Fruit fly (Drosophila melanogaster): Measurements from ENCODE around the gene CG7884.

CG7884 gene

DNA sequence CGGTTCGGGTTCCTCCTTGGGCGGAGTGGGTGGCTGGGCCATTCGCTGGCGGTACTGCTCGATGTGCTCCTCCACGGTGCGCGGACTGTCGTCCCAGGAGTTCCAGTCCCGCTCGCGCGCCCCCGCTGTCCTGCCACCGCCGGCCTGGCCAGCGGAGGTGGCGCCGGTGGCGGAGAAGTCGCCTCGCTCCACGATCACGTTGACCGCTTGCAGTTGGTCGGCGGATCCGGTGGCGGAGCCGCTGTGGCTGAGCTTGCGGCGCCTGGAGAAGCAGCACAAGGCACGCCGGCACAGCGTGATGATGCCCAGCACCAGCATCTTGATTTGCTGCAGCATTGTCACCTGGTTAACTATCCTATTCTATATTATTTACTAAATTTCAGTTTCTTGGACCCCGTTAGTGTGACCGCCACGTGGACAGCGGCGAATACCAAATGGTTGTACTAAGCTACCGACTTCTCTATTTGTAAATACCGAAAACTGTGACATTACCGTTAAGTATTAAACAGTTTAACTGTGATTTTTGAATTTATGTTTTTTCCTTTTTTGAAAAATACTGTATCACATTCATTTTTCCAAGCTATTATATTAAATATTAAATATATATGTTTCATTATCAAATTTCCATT, 56.2 kb downstream of the CG7884 start, which contains the start of the genes CG32537 and CG32536:
TSS of gene CG32537 (minus strand) at position 51 of the 629 bp plus-strand sequence.
TSS of gene CG32536 (minus strand) at position 410 of the 629 bp plus-strand sequence.
- no peak for TF ChIP-seq CG17385 (GFP tag; optimal IDR thresholded peaks at IDR 0.05)
- peak; percentile 1 for TF ChIP-seq CG2712 (tag; optimal IDR thresholded peaks at IDR 0.05)
- TF ChIP-seq dysf (GFP tag; IDR thresholded peaks at IDR 0.05), result no peak
- TF ChIP-seq Fer1 (GFP tag; optimal IDR thresholded peaks at IDR 0.05), result no peak
- TF ChIP-seq CG17361 (GFP tag; IDR thresholded peaks at IDR 0.05), result no peak
- TF ChIP-seq CG3995 (GFP tag; optimal IDR thresholded peaks at IDR 0.05), result peak; percentile 97
- no peak for TF ChIP-seq dmrt99B (tag; optimal IDR thresholded peaks at IDR 0.05)
- TF ChIP-seq MESR4 (GFP tag; optimal IDR thresholded peaks at IDR 0.05), result peak; percentile 72
- TF ChIP-seq dimm (GFP tag; IDR thresholded peaks at IDR 0.05), result no peak
- TF ChIP-seq tin (GFP tag; optimal IDR thresholded peaks at IDR 0.05), result no peak
- no peak for TF ChIP-seq Taf1 (GFP tag; IDR thresholded peaks at IDR 0.05)
- peak; percentile 53 for TF ChIP-seq pzg (GFP tag; optimal IDR thresholded peaks at IDR 0.05)
- no peak for TF ChIP-seq D19B (GFP tag; optimal IDR thresholded peaks at IDR 0.05)
- peak; percentile 26 for TF ChIP-seq CG15514 (GFP tag; optimal IDR thresholded peaks at IDR 0.05)
- TF ChIP-seq CG4617 (GFP tag; optimal IDR thresholded peaks at IDR 0.05; ENCODE audit: borderline replicate concordance), result peak; percentile 21
- TF ChIP-seq jumu (GFP tag; optimal IDR thresholded peaks at IDR 0.05), result no peak
- TF ChIP-seq row (GFP tag; IDR thresholded peaks at IDR 0.05), result 0 out of 3 replicates have a peak, but pooled peaks have one; percentile 17
- TF ChIP-seq sens (GFP tag), result peak; percentile 45
- TF ChIP-seq Med (GFP tag), result peak; percentile 66
- no peak for TF ChIP-seq Eip74EF (GFP tag; optimal IDR thresholded peaks at IDR 0.05)
- no peak for TF ChIP-seq zen2 (GFP tag; IDR thresholded peaks at IDR 0.05; ENCODE audit: partially characterized antibody)
- TF ChIP-seq PHDP (tag; optimal IDR thresholded peaks at IDR 0.05), result no peak
- TF ChIP-seq CG14710 (tag; optimal IDR thresholded peaks at IDR 0.05), result peak; percentile 4
- TF ChIP-seq Opbp (GFP tag; IDR thresholded peaks at IDR 0.05; ENCODE audit: partially characterized antibody), result no peak
- TF ChIP-seq tll (GFP tag; optimal IDR thresholded peaks at IDR 0.05), result no peak
- TF ChIP-seq gfzf (GFP tag; optimal IDR thresholded peaks at IDR 0.05), result peak; percentile 73
- no peak for TF ChIP-seq ewg (GFP tag; optimal IDR thresholded peaks at IDR 0.05)
- peak; percentile 24 for TF ChIP-seq trem (tag; optimal IDR thresholded peaks at IDR 0.05)
- peak; percentile 67 for TF ChIP-seq MBD-R2 (GFP tag; IDR thresholded peaks at IDR 0.05)
- peak; percentile 47 for TF ChIP-seq Dp (GFP tag; optimal IDR thresholded peaks at IDR 0.05)
- peak; percentile 6 for TF ChIP-seq BEAF-32 (GFP tag; optimal IDR thresholded peaks at IDR 0.05)
- peak; percentile 17 for TF ChIP-seq phol (tag; optimal IDR thresholded peaks at IDR 0.05)
- 0 out of 3 replicates have a peak, but pooled peaks have one; percentile 38 for TF ChIP-seq CG34422 (GFP tag; IDR thresholded peaks at IDR 0.05)
- TF ChIP-seq ara (GFP tag; IDR thresholded peaks at IDR 0.05), result 0 out of 2 replicates have a peak, but pooled peaks have one; percentile 22
- TF ChIP-seq ase (GFP tag; IDR thresholded peaks at IDR 0.05), result no peak
- TF ChIP-seq her (GFP tag; optimal IDR thresholded peaks at IDR 0.05), result no peak
- no peak for TF ChIP-seq CG13775 (GFP tag; optimal IDR thresholded peaks at IDR 0.05)
- TF ChIP-seq E2f2 (GFP tag; IDR thresholded peaks at IDR 0.05), result peak; percentile 53
- TF ChIP-seq Deaf1 (tag; optimal IDR thresholded peaks at IDR 0.05), result no peak
- peak; percentile 1 for TF ChIP-seq Lhr (GFP tag; optimal IDR thresholded peaks at IDR 0.05)
- peak; percentile 65 for TF ChIP-seq CG9797 (GFP tag; optimal IDR thresholded peaks at IDR 0.05)
- TF ChIP-seq Hr39 (optimal IDR thresholded peaks at IDR 0.05), result no peak
- TF ChIP-seq Meics (GFP tag; optimal IDR thresholded peaks at IDR 0.05), result no peak
- TF ChIP-seq bcd (GFP tag; optimal IDR thresholded peaks at IDR 0.05), result no peak
- TF ChIP-seq Myb (GFP tag; optimal IDR thresholded peaks at IDR 0.05), result peak; percentile 89
- TF ChIP-seq exex (tag; optimal IDR thresholded peaks at IDR 0.05), result no peak

Measured in whole organism, embryonic.